Worm (Caenorhabditis elegans): ENCODE data around the gene Y39A1A.21.

- TF ChIP-seq klf-2 (GFP tag; conservative IDR thresholded peaks at IDR 0.05) = no peak
- no peak for TF ChIP-seq ztf-29 (GFP tag; IDR thresholded peaks at IDR 0.05)
- TF ChIP-seq cog-1 (tag; optimal IDR thresholded peaks at IDR 0.05) = no peak
- TF ChIP-seq T22C8.4 (GFP tag; IDR thresholded peaks at IDR 0.05) = no peak
- no peak for TF ChIP-seq ref-1 (GFP tag; conservative IDR thresholded peaks at IDR 0.05)
- no peak for TF ChIP-seq flt-1 (GFP tag; IDR thresholded peaks at IDR 0.05)
- no peak for TF ChIP-seq med-1 (GFP tag; optimal IDR thresholded peaks at IDR 0.05; ENCODE audit: insufficient read depth)
Measured at ce11 chrIII:10706481-10706880, 341 bp downstream of the Y39A1A.21 start.
